Fruit fly (Drosophila melanogaster) whole organism, wandering third instar larva: ENCODE measurements around the gene Archease.

Experiments
- Abd-B ChIP-seq: fragments of >200 bp; optimal IDR thresholded peaks from 2 replicates; lab custom pipeline; 2017; ENCODE audit warnings: missing biosample characterization, missing genetic modification characterization
- CG32264 ChIP-seq: fragments of 200-800 bp; sonication (Bioruptor generic); optimal IDR thresholded peaks from 2 replicates; lab custom pipeline; 2016; ENCODE audit warnings: missing biosample characterization, missing genetic modification characterization
- CG9705 ChIP-seq: fragments of 200-800 bp; sonication (Bioruptor generic); optimal IDR thresholded peaks from 2 replicates; lab custom pipeline; 2018; ENCODE audit warnings: missing biosample characterization, mild to moderate bottlenecking, missing genetic modification characterization
- Dfd ChIP-seq: fragments of >200 bp; optimal IDR thresholded peaks from 2 replicates; lab custom pipeline; 2017; ENCODE audit warnings: missing biosample characterization, missing genetic modification characterization
- Dif ChIP-seq: fragments of 200-275, 200-300 bp; sonication (Bioruptor generic); optimal IDR thresholded peaks from 2 replicates; lab custom pipeline; 2018; ENCODE audit warnings: missing biosample characterization, missing genetic modification characterization; ENCODE audit not compliant: partially characterized antibody
- GATAd ChIP-seq: sonication (Bioruptor generic); optimal IDR thresholded peaks from 2 replicates; lab custom pipeline; 2016; ENCODE audit warnings: missing biosample characterization, missing genetic modification characterization
- HLH106 ChIP-seq: fragments of 200-800 bp; optimal IDR thresholded peaks from 3 replicates; lab custom pipeline; 2019; ENCODE audit warnings: missing biosample characterization, mild to moderate bottlenecking, missing genetic modification characterization, moderate library complexity
- Hnf4 ChIP-seq: fragments of 200-800 bp; sonication (Bioruptor generic); optimal IDR thresholded peaks from 2 replicates; lab custom pipeline; 2016; ENCODE audit warnings: missing biosample characterization, mild to moderate bottlenecking, missing genetic modification characterization
- Hr78 ChIP-seq: fragments of >200 bp; optimal IDR thresholded peaks from 2 replicates; lab custom pipeline; 2017; ENCODE audit warnings: missing biosample characterization, missing genetic modification characterization
- Hr83 ChIP-seq: fragments of 200-300 bp; sonication (Bioruptor generic); optimal IDR thresholded peaks from 2 replicates; lab custom pipeline; 2016; ENCODE audit warnings: missing biosample characterization, mild to moderate bottlenecking, missing genetic modification characterization, moderate library complexity; ENCODE audit not compliant: poor library complexity, severe bottlenecking
- Jra ChIP-seq: sonication (Bioruptor generic); optimal IDR thresholded peaks from 2 replicates; lab custom pipeline; 2016; ENCODE audit warnings: missing biosample characterization, missing genetic modification characterization
- N ChIP-seq: fragments of >200 bp; optimal IDR thresholded peaks from 2 replicates; lab custom pipeline; 2018; ENCODE audit warnings: missing biosample characterization, missing external identifiers, missing genetic modification characterization
- OdsH ChIP-seq: fragments of 200-800 bp; sonication (Bioruptor generic); optimal IDR thresholded peaks from 2 replicates; lab custom pipeline; 2016; ENCODE audit warnings: missing biosample characterization, mild to moderate bottlenecking, missing genetic modification characterization
- Sp1 ChIP-seq: fragments of 200-800 bp; sonication (Bioruptor generic); optimal IDR thresholded peaks from 3 replicates; lab custom pipeline; 2019; ENCODE audit warnings: missing biosample characterization, mild to moderate bottlenecking, missing genetic modification characterization, moderate library complexity
- Vsx2 ChIP-seq: fragments of 200-300, 225-300 bp; sonication (Bioruptor generic); optimal IDR thresholded peaks from 2 replicates; lab custom pipeline; 2018; ENCODE audit warnings: missing biosample characterization, missing genetic modification characterization; ENCODE audit not compliant: partially characterized antibody
- br ChIP-seq: fragments of 200-800 bp; sonication (Bioruptor generic); optimal IDR thresholded peaks from 2 replicates; lab custom pipeline; 2016; ENCODE audit warnings: missing biosample characterization, missing genetic modification characterization
- brk ChIP-seq: fragments of 200-800 bp; sonication (Bioruptor generic); optimal IDR thresholded peaks from 2 replicates; lab custom pipeline; 2016; ENCODE audit warnings: missing biosample characterization, mild to moderate bottlenecking, missing genetic modification characterization
- dl ChIP-seq, 2 experiments: fragments of 175-275, 200-275 bp in 1 of 2; fragments of 200-275 bp in 1 of 2; sonication (Bioruptor generic); optimal IDR thresholded peaks; lab custom pipeline; 2018; ENCODE audit warnings: mild to moderate bottlenecking in 2 of 2, missing biosample characterization in 2 of 2, missing genetic modification characterization in 2 of 2, moderate library complexity in 2 of 2; ENCODE audit not compliant: partially characterized antibody in 2 of 2, insufficient read depth in 1 of 2
- dmrt93B ChIP-seq: fragments of 200-800 bp; sonication (Bioruptor generic); optimal IDR thresholded peaks from 2 replicates; lab custom pipeline; 2018; ENCODE audit warnings: missing biosample characterization, mild to moderate bottlenecking, missing genetic modification characterization
- dsf ChIP-seq: sonication (Bioruptor generic); optimal IDR thresholded peaks from 2 replicates; lab custom pipeline; 2016; ENCODE audit warnings: missing biosample characterization, missing genetic modification characterization, borderline replicate concordance
- ey ChIP-seq: fragments of 200-800 bp; sonication (Bioruptor generic); optimal IDR thresholded peaks from 2 replicates; lab custom pipeline; 2016; ENCODE audit warnings: missing biosample characterization, missing genetic modification characterization
- foxo ChIP-seq, 2 experiments: fragments of 200-800 bp; sonication (Bioruptor generic); optimal IDR thresholded peaks; 2 replicates in 1 of 2; 3 replicates in 1 of 2; lab custom pipeline; 2016 to 2017; ENCODE audit warnings: missing biosample characterization in 2 of 2, missing genetic modification characterization in 2 of 2
- fru ChIP-seq: fragments of 200-800 bp; sonication (Bioruptor generic); optimal IDR thresholded peaks from 3 replicates; lab custom pipeline; 2016; ENCODE audit warnings: missing biosample characterization, mild to moderate bottlenecking, missing genetic modification characterization
- h ChIP-seq: fragments of 200-800 bp; sonication (Bioruptor generic); optimal IDR thresholded peaks from 3 replicates; lab custom pipeline; 2016; ENCODE audit warnings: missing biosample characterization, mild to moderate bottlenecking, missing genetic modification characterization
- psq ChIP-seq: fragments of 200-800 bp; sonication (Bioruptor generic); optimal IDR thresholded peaks from 3 replicates; lab custom pipeline; 2017; ENCODE audit warnings: missing biosample characterization, mild to moderate bottlenecking, missing genetic modification characterization, moderate library complexity
- rgr ChIP-seq: fragments of 200-800 bp; sonication (Bioruptor generic); optimal IDR thresholded peaks from 3 replicates; lab custom pipeline; 2016; ENCODE audit warnings: missing biosample characterization, mild to moderate bottlenecking, missing genetic modification characterization
- sage ChIP-seq: fragments of 200-800 bp; sonication (Bioruptor generic); optimal IDR thresholded peaks from 2 replicates; lab custom pipeline; 2016; ENCODE audit warnings: missing biosample characterization, mild to moderate bottlenecking, missing genetic modification characterization
- tai ChIP-seq: sonication (Bioruptor generic); optimal IDR thresholded peaks from 2 replicates; lab custom pipeline; 2016; ENCODE audit warnings: missing biosample characterization, missing genetic modification characterization
- woc ChIP-seq: sonication (Bioruptor generic); optimal IDR thresholded peaks from 2 replicates; lab custom pipeline; 2016; ENCODE audit warnings: missing biosample characterization, mild to moderate bottlenecking, missing genetic modification characterization

The Archease gene

DNA sequence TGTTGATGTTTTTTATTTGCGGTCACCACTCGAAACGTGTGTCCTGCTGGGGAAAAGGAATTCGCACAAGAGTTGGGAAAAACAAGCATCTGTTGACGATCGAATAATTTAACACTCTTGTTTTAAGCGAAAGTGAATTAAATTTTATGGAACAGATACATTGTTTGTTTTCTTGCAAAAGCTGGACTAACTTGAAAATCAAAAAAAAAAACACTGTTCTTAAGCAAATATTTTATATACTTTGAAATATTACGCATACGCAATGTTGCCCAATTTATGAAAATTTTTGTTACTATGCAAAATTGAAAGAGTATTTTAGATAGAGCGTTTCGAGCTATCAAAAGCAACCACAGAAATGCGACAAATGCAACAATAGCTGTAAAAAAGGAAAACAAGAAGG, 14.3 kb downstream of the Archease start:
- TF ChIP-seq rgr (GFP tag; lab: Kevin White, UChicago) (peak; percentile 41), CG32264 (peak; percentile 14), Hr78 (GFP tag; lab: Kevin White, UChicago) (no peak), ey (GFP tag; lab: Kevin White, UChicago) (peak; percentile 59), fru (GFP tag; lab: Kevin White, UChicago) (peak; percentile 53), dsf (GFP tag; lab: Kevin White, UChicago) (no peak), Sp1 (GFP tag; lab: Kevin White, UChicago) (peak; percentile 59), woc (GFP tag; lab: Kevin White, UChicago) (peak; percentile 45), HLH106 (tag; lab: Kevin White, UChicago) (peak; percentile 17), Hnf4 (peak; percentile 10), tai (GFP tag; lab: Kevin White, UChicago) (no peak), dmrt93B (peak; percentile 54), psq (GFP tag; lab: Kevin White, UChicago) (peak; percentile 77), OdsH (GFP tag; lab: Kevin White, UChicago) (peak; percentile 25), CG9705 (GFP tag; lab: Kevin White, UChicago) (no peak), N (GFP tag; lab: Kevin White, UChicago) (no peak), foxo (GFP tag; optimal IDR thresholded peaks at IDR 0.05; lab: Kevin White, UChicago) (peak in 1 of 2 experiments; percentile 52), br (GFP tag; lab: Kevin White, UChicago) (peak; percentile 27), h (peak; percentile 75)

- no peak for TF ChIP-seq foxo (GFP tag; optimal IDR thresholded peaks at IDR 0.05; lab: Kevin White, UChicago)
- TF ChIP-seq N (GFP tag; lab: Kevin White, UChicago) = no peak
- TF ChIP-seq GATAd (GFP tag; lab: Kevin White, UChicago) = no peak
- no peak for TF ChIP-seq woc (GFP tag; lab: Kevin White, UChicago)
- no peak for TF ChIP-seq Hr83 (GFP tag; lab: Kevin White, UChicago)
- TF ChIP-seq CG9705 (GFP tag; lab: Kevin White, UChicago) = no peak
- TF ChIP-seq Dfd (GFP tag; lab: Kevin White, UChicago) = no peak
- no peak for TF ChIP-seq br (GFP tag; lab: Kevin White, UChicago)
- no peak for TF ChIP-seq brk (GFP tag; lab: Kevin White, UChicago)
- no peak for TF ChIP-seq dl (GFP tag; optimal IDR thresholded peaks at IDR 0.05; lab: Kevin White, UChicago; ENCODE audit: insufficient read depth in 1 of 2, partially characterized antibody in 2 of 2)
- TF ChIP-seq h = no peak
- no peak for TF ChIP-seq dsf (GFP tag; lab: Kevin White, UChicago)
- no peak for TF ChIP-seq Vsx2
- no peak for TF ChIP-seq HLH106 (tag; lab: Kevin White, UChicago)
- no peak for TF ChIP-seq OdsH (GFP tag; lab: Kevin White, UChicago)
- no peak for TF ChIP-seq Sp1 (GFP tag; lab: Kevin White, UChicago)
- no peak for TF ChIP-seq Dif (GFP tag; lab: Kevin White, UChicago)
- TF ChIP-seq Abd-B (GFP tag; lab: Kevin White, UChicago) = no peak
- TF ChIP-seq sage (GFP tag; lab: Kevin White, UChicago) = no peak
These were observed 16.7 kb downstream of the Archease start for dm6 chr3R:21645904-21646664.

DNA sequence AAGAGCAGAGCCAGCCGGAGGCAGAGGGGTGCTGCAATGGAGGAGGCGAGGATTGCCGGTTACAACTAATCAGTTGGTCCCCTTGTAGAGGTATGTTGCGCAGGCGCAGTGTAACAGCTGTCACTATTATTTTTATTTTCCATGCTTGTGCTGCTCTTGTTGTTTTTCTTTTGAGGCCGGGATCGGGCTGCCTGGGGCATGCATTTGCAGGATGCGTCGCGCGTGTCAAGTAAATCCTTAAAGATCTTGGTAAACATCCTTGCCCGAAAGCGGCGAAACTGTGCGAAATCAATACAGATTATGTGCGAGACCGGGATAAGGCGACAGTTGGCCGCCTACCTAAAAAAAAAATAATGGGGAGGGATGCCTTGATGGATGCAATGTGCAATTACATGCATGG, 18.6 kb downstream of the Archease start:
- TF ChIP-seq fru (GFP tag; lab: Kevin White, UChicago) (no peak), Jra (GFP tag; lab: Kevin White, UChicago) (no peak), woc (GFP tag; lab: Kevin White, UChicago) (no peak), N (GFP tag; lab: Kevin White, UChicago) (no peak), Abd-B (GFP tag; lab: Kevin White, UChicago) (no peak), brk (GFP tag; lab: Kevin White, UChicago) (no peak)

- TF ChIP-seq ey (GFP tag; lab: Kevin White, UChicago) (peak; percentile 5), OdsH (GFP tag; lab: Kevin White, UChicago) (peak; percentile 17), Sp1 (GFP tag; lab: Kevin White, UChicago) (peak; percentile 1), HLH106 (tag; lab: Kevin White, UChicago) (peak; percentile 23), h (peak; percentile 32), Dfd (GFP tag; lab: Kevin White, UChicago) (no peak), dl (GFP tag; optimal IDR thresholded peaks at IDR 0.05; lab: Kevin White, UChicago; ENCODE audit: insufficient read depth in 1 of 2, partially characterized antibody in 2 of 2) (no peak), fru (GFP tag; lab: Kevin White, UChicago) (peak; percentile 63), br (GFP tag; lab: Kevin White, UChicago) (peak; percentile 8), N (GFP tag; lab: Kevin White, UChicago) (no peak), Hnf4 (no peak), Vsx2 (no peak), foxo (GFP tag; optimal IDR thresholded peaks at IDR 0.05; lab: Kevin White, UChicago) (peak in 1 of 2 experiments; percentile 18)
These were observed 19.6 kb downstream of the Archease start for dm6 chr3R:21643197-21643596.
